Fruit fly (Drosophila melanogaster) whole organism, embryonic: Measurements from ENCODE around the gene egh.

ENCODE experiments used
- Antp ChIP-seq: fragments of 200-800 bp; sonication (Bioruptor generic); optimal IDR thresholded peaks from 3 replicates; lab custom pipeline; 2016; ENCODE audit warnings: missing biosample characterization, missing genetic modification characterization
- Bdp1 ChIP-seq: fragments of 200-800 bp; sonication (Bioruptor generic); optimal IDR thresholded peaks from 3 replicates; lab custom pipeline; 2016; ENCODE audit warnings: missing biosample characterization, missing genetic modification characterization
- CG1024 ChIP-seq: fragments of 200-800 bp; sonication (Bioruptor generic); IDR thresholded peaks from 2 replicates; pipeline ENCODE4 v1.3.6; 2022; ENCODE audit warnings: missing biosample characterization, missing genetic modification characterization
- CG10979 ChIP-seq: fragments of 200-800 bp; sonication (Bioruptor generic); optimal IDR thresholded peaks from 2 replicates; lab custom pipeline; 2018; ENCODE audit warnings: missing biosample characterization, mild to moderate bottlenecking, missing genetic modification characterization, moderate library complexity
- CG11456 ChIP-seq: fragments of 200-800 bp; sonication (Bioruptor generic); IDR thresholded peaks from 3 replicates; pipeline ENCODE4 v1.3.6; 2022; ENCODE audit warnings: missing biosample characterization, missing genetic modification characterization
- CG1647 ChIP-seq: fragments of 200-800 bp; sonication (Bioruptor generic); optimal IDR thresholded peaks from 3 replicates; lab custom pipeline; 2016; ENCODE audit warnings: missing biosample characterization, missing genetic modification characterization
- CG2889 ChIP-seq: fragments of 200-800 bp; sonication (Bioruptor generic); IDR thresholded peaks from 3 replicates; pipeline ENCODE4 v1.3.6; 2022; ENCODE audit warnings: missing biosample characterization, missing genetic modification characterization
- CG3726 ChIP-seq: fragments of 200-800 bp; sonication (Bioruptor generic); IDR thresholded peaks from 3 replicates; pipeline ENCODE4, ENCODE4 v1.3.6; 2022; ENCODE audit warnings: missing biosample characterization, missing genetic modification characterization
- CG42726 ChIP-seq: fragments of 200-800 bp; sonication (Bioruptor generic); IDR thresholded peaks from 2 replicates; pipeline ENCODE4 v1.3.6; 2022; ENCODE audit warnings: missing biosample characterization, missing genetic modification characterization; ENCODE audit not compliant: partially characterized antibody
- CG4730 ChIP-seq: fragments of 200-800 bp; sonication (Bioruptor generic); IDR thresholded peaks from 2 replicates; pipeline ENCODE4 v1.3.6; 2022; ENCODE audit warnings: missing biosample characterization, missing genetic modification characterization
- CG5245 ChIP-seq: fragments of 200-800 bp; sonication (Bioruptor generic); optimal IDR thresholded peaks from 3 replicates; lab custom pipeline; 2016; ENCODE audit warnings: missing biosample characterization, missing genetic modification characterization
- CG6175 ChIP-seq: fragments of 200-800 bp; sonication (Bioruptor generic); IDR thresholded peaks from 3 replicates; pipeline ENCODE4 v1.3.6; 2022; ENCODE audit warnings: missing biosample characterization, missing genetic modification characterization
- CG6689 ChIP-seq: fragments of 200-800 bp; sonication (Bioruptor generic); IDR thresholded peaks from 2 replicates; pipeline ENCODE4 v1.3.6; 2022; ENCODE audit warnings: missing biosample characterization, missing genetic modification characterization
- CG7786 ChIP-seq: fragments of 200-800 bp; sonication (Bioruptor generic); optimal IDR thresholded peaks from 2 replicates; lab custom pipeline; 2016; ENCODE audit warnings: missing biosample characterization, missing genetic modification characterization
- CG8924 ChIP-seq: fragments of 200-800 bp; optimal IDR thresholded peaks from 3 replicates; lab custom pipeline; 2019; ENCODE audit warnings: missing biosample characterization, mild to moderate bottlenecking, missing genetic modification characterization, moderate library complexity
- CkIIα-i1 ChIP-seq: fragments of 200-800 bp; sonication (Bioruptor generic); IDR thresholded peaks from 2 replicates; pipeline ENCODE4 v1.3.6; 2022; ENCODE audit warnings: missing biosample characterization, missing genetic modification characterization
- D19B ChIP-seq: fragments of 200-800 bp; sonication (Bioruptor generic); optimal IDR thresholded peaks from 2 replicates; lab custom pipeline; 2017; ENCODE audit warnings: missing biosample characterization, mild to moderate bottlenecking, missing genetic modification characterization
- Dbx ChIP-seq: fragments of 200-800 bp; sonication (Bioruptor generic); IDR thresholded peaks from 3 replicates; pipeline ENCODE4 v1.3.6; 2022; ENCODE audit warnings: missing biosample characterization, missing genetic modification characterization
- Dip3 ChIP-seq: fragments of 200-800 bp; sonication (Bioruptor generic); optimal IDR thresholded peaks from 3 replicates; lab custom pipeline; 2016; ENCODE audit warnings: missing biosample characterization, missing genetic modification characterization
- HLH4C ChIP-seq: fragments of 200-800 bp; sonication (Bioruptor generic); IDR thresholded peaks from 3 replicates; pipeline ENCODE4 v1.3.6; 2022; ENCODE audit warnings: missing biosample characterization, missing genetic modification characterization; ENCODE audit not compliant: partially characterized antibody
- NK7.1 ChIP-seq: fragments of 200-800 bp; sonication (Bioruptor generic); optimal IDR thresholded peaks from 3 replicates; lab custom pipeline; 2016; ENCODE audit warnings: missing biosample characterization, missing genetic modification characterization
- Opbp ChIP-seq: fragments of 200-800 bp; sonication (Bioruptor generic); IDR thresholded peaks from 3 replicates; pipeline ENCODE4 v1.3.6; 2022; ENCODE audit warnings: missing biosample characterization, missing genetic modification characterization; ENCODE audit not compliant: partially characterized antibody
- Poxn ChIP-seq: fragments of 200-800 bp; sonication (Bioruptor generic); IDR thresholded peaks from 2 replicates; pipeline ENCODE4 v1.3.6; 2022; ENCODE audit warnings: missing biosample characterization, missing genetic modification characterization
- Rfx ChIP-seq: fragments of 200-800 bp; sonication (Bioruptor generic); IDR thresholded peaks from 2 replicates; pipeline ENCODE4 v1.3.6; 2022; ENCODE audit warnings: missing biosample characterization, missing genetic modification characterization
- Sin3A ChIP-seq: fragments of >200 bp; optimal IDR thresholded peaks from 2 replicates; lab custom pipeline; 2018
- Sry-β ChIP-seq: fragments of 200-800 bp; sonication (Bioruptor generic); optimal IDR thresholded peaks from 2 replicates; lab custom pipeline; 2018; ENCODE audit warnings: missing biosample characterization, mild to moderate bottlenecking, missing genetic modification characterization, moderate library complexity
- Sry-δ ChIP-seq: fragments of 200-800 bp; sonication (Bioruptor generic); optimal IDR thresholded peaks from 2 replicates; lab custom pipeline; 2016; ENCODE audit warnings: missing biosample characterization, missing genetic modification characterization
- Xbp1 ChIP-seq: fragments of 200-800 bp; sonication (Bioruptor generic); optimal IDR thresholded peaks from 3 replicates; lab custom pipeline; 2016; ENCODE audit warnings: missing biosample characterization, mild to moderate bottlenecking, missing genetic modification characterization
- ab ChIP-seq: fragments of 200-800 bp; sonication (Bioruptor generic); optimal IDR thresholded peaks from 2 replicates; lab custom pipeline; 2016; ENCODE audit warnings: missing biosample characterization, missing genetic modification characterization
- amos ChIP-seq: fragments of 200-800 bp; sonication (Bioruptor generic); IDR thresholded peaks from 2 replicates; pipeline ENCODE4 v1.3.6; 2022; ENCODE audit warnings: missing biosample characterization, missing genetic modification characterization; ENCODE audit not compliant: partially characterized antibody
- da ChIP-seq: fragments of 200-800 bp; sonication (Bioruptor generic); optimal IDR thresholded peaks from 2 replicates; lab custom pipeline; 2016; ENCODE audit warnings: missing biosample characterization, missing genetic modification characterization
- dimm ChIP-seq: fragments of 200-800 bp; sonication (Bioruptor generic); IDR thresholded peaks from 2 replicates; pipeline ENCODE4 v1.3.6; 2022; ENCODE audit warnings: missing biosample characterization, missing genetic modification characterization
- esg ChIP-seq: fragments of 200-800 bp; sonication (Bioruptor generic); conservative IDR thresholded peaks from 2 replicates; pipeline ENCODE4 v1.3.6; 2022; ENCODE audit warnings: missing biosample characterization, missing genetic modification characterization
- fd64A ChIP-seq: fragments of 200-800 bp; sonication (Bioruptor generic); optimal IDR thresholded peaks from 3 replicates; lab custom pipeline; 2018; ENCODE audit warnings: missing biosample characterization, mild to moderate bottlenecking, missing genetic modification characterization
- ftz-f1 ChIP-seq: fragments of 200-800 bp; sonication (Bioruptor generic); optimal IDR thresholded peaks from 2 replicates; lab custom pipeline; 2016; ENCODE audit warnings: missing biosample characterization, missing genetic modification characterization
- gce ChIP-seq: fragments of 200-800 bp; sonication (Bioruptor generic); IDR thresholded peaks from 3 replicates; pipeline ENCODE4 v1.3.6; 2022; ENCODE audit warnings: missing biosample characterization, missing genetic modification characterization
- gfzf ChIP-seq: fragments of 200-800 bp; sonication (Bioruptor generic); optimal IDR thresholded peaks from 2 replicates; lab custom pipeline; 2016; ENCODE audit warnings: missing biosample characterization, mild to moderate bottlenecking, missing genetic modification characterization, moderate library complexity
- gsb ChIP-seq: fragments of 200-800 bp; sonication (Bioruptor generic); IDR thresholded peaks from 2 replicates; pipeline ENCODE4 v1.3.6; 2022; ENCODE audit warnings: missing biosample characterization, missing genetic modification characterization
- ham ChIP-seq: fragments of 200-800 bp; sonication (Bioruptor generic); IDR thresholded peaks from 2 replicates; pipeline ENCODE4 v1.3.6; 2022; ENCODE audit warnings: missing biosample characterization, missing genetic modification characterization
- hbn ChIP-seq: fragments of 200-800 bp; sonication (Bioruptor generic); IDR thresholded peaks from 2 replicates; pipeline ENCODE4 v1.3.6; 2022; ENCODE audit warnings: missing biosample characterization, missing genetic modification characterization; ENCODE audit not compliant: partially characterized antibody
- kah ChIP-seq: fragments of 200-800 bp; sonication (Bioruptor generic); optimal IDR thresholded peaks from 2 replicates; lab custom pipeline; 2018; ENCODE audit warnings: missing biosample characterization, mild to moderate bottlenecking, missing genetic modification characterization
- mld ChIP-seq: fragments of 200-800 bp; sonication (Bioruptor generic); IDR thresholded peaks from 3 replicates; pipeline ENCODE4 v1.3.6; 2022; ENCODE audit warnings: missing biosample characterization, missing genetic modification characterization; ENCODE audit not compliant: partially characterized antibody
- nau ChIP-seq: fragments of 200-800 bp; sonication (Bioruptor generic); optimal IDR thresholded peaks from 3 replicates; lab custom pipeline; 2017; ENCODE audit warnings: missing biosample characterization, mild to moderate bottlenecking, missing genetic modification characterization, missing genetic modification reagents
- pb ChIP-seq: fragments of 200-800 bp; sonication (Bioruptor generic); optimal IDR thresholded peaks from 3 replicates; lab custom pipeline; 2016; ENCODE audit warnings: missing biosample characterization, missing genetic modification characterization
- pzg ChIP-seq: fragments of 200-800 bp; sonication (Bioruptor generic); optimal IDR thresholded peaks from 3 replicates; lab custom pipeline; 2018; ENCODE audit warnings: missing biosample characterization, mild to moderate bottlenecking, missing genetic modification characterization, moderate library complexity
- row ChIP-seq: fragments of 200-800 bp; sonication (Bioruptor generic); IDR thresholded peaks from 3 replicates; pipeline ENCODE4 v1.3.6; 2022; ENCODE audit warnings: missing biosample characterization, missing genetic modification characterization
- sug ChIP-seq: fragments of 200-800 bp; optimal IDR thresholded peaks from 2 replicates; lab custom pipeline; 2019; ENCODE audit warnings: missing biosample characterization, mild to moderate bottlenecking, missing genetic modification characterization, moderate library complexity
- unc-4 ChIP-seq: fragments of 200-800 bp; sonication (Bioruptor generic); IDR thresholded peaks from 2 replicates; pipeline ENCODE4 v1.3.6; 2022; ENCODE audit warnings: missing biosample characterization, missing genetic modification characterization; ENCODE audit not compliant: partially characterized antibody
- vnd ChIP-seq: fragments of 200-800 bp; sonication (Bioruptor generic); IDR thresholded peaks from 3 replicates; pipeline ENCODE4 v1.3.6; 2022; ENCODE audit warnings: missing biosample characterization, missing genetic modification characterization; ENCODE audit not compliant: partially characterized antibody
- yki ChIP-seq: fragments of >200 bp; optimal IDR thresholded peaks from 3 replicates; lab custom pipeline; 2018

The egh gene

DNA sequence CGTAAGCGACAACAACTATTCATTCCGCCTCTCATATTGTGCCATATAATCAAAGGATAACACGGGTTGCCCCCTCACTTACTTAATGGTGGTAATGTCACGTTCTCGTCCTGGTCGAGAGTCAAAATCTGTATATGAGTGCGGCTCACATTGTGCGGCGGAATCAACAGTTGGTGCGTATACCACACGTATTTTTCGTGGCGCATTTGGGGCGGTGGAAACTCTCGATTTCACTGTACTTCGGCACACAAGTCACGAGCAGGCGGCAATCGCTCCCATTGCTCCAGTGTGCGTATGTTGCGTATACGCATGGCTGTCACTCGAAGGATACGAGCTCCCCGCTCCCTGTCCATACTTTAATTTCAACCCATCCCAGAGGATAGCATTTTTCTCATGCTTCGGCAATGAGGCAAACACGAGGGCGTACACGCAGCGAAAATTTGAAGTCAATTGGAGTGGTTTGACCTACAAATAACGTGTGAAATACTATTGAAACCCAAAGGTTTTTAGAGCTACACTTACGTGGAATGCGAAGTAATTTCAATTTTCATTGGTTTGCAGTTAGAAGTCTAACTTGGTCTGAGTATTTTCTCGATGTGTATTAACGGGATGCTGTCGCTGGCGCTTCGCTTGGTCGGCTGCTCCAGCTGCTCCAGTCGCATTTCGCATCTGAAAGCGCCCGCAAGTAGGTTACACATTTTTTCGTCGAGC lies 6.4 kb upstream of the egh start (continued):
- TF ChIP-seq CG3726 (GFP tag; lab: Robert Waterston, UW), result peak; percentile 63; the same call in 1 of the 3 replicates
- TF ChIP-seq amos (GFP tag; lab: Robert Waterston, UW), result no peak
- peak; percentile 43 for TF ChIP-seq CG10979 (tag; lab: Kevin White, UChicago)
- TF ChIP-seq CG6689 (GFP tag; lab: Robert Waterston, UW), result peak; percentile 71
- TF ChIP-seq ab (GFP tag; lab: Kevin White, UChicago), result peak; percentile 56
- no peak for TF ChIP-seq mld (GFP tag; lab: Robert Waterston, UW)
- TF ChIP-seq pzg (GFP tag; lab: Kevin White, UChicago), result peak; percentile 13
- no peak for TF ChIP-seq Sin3A
- peak; percentile 91 for TF ChIP-seq Dbx (GFP tag; lab: Robert Waterston, UW)
- peak; percentile 79 for TF ChIP-seq CG11456 (GFP tag; lab: Robert Waterston, UW)
- no peak for TF ChIP-seq fd64A (GFP tag; lab: Kevin White, UChicago)
- TF ChIP-seq D19B (GFP tag; lab: Kevin White, UChicago), result peak; percentile 58
- TF ChIP-seq NK7.1, result peak; percentile 74
- no peak for TF ChIP-seq dimm (GFP tag; lab: Robert Waterston, UW)
- peak; percentile 76; the same call in 1 of the 3 replicates for TF ChIP-seq CG2889
- peak; percentile 45 for TF ChIP-seq Sry-δ (GFP tag; lab: Kevin White, UChicago)
- TF ChIP-seq unc-4 (GFP tag; lab: Robert Waterston, UW), result no peak
- peak; percentile 43; the same call in 1 of the 2 replicates for TF ChIP-seq ham
- peak; percentile 67 for TF ChIP-seq Bdp1
- TF ChIP-seq CG1647, result peak; percentile 65
- 0 out of 3 replicates have a peak, but pooled peaks have one; percentile 34 for TF ChIP-seq gce (GFP tag; lab: Robert Waterston, UW)
- TF ChIP-seq esg, result peak; percentile 79
- peak; percentile 48; the same call in 1 of the 2 replicates for TF ChIP-seq CG1024
- peak; percentile 87 for TF ChIP-seq Rfx (GFP tag; lab: Robert Waterston, UW)
- TF ChIP-seq CkIIα-i1 (GFP tag; lab: Robert Waterston, UW), result 0 out of 2 replicates have a peak, but pooled peaks have one; percentile 32
- no peak for TF ChIP-seq vnd
- no peak for TF ChIP-seq da (GFP tag; lab: Kevin White, UChicago)
- TF ChIP-seq CG7786 (GFP tag; lab: Kevin White, UChicago), result peak; percentile 85
- peak; percentile 65 for TF ChIP-seq nau (GFP tag; lab: Kevin White, UChicago)
- TF ChIP-seq Poxn (GFP tag; lab: Robert Waterston, UW), result peak; percentile 66
- no peak for TF ChIP-seq CG6175 (GFP tag; lab: Robert Waterston, UW)
- no peak for TF ChIP-seq ftz-f1 (GFP tag; lab: Kevin White, UChicago)
- TF ChIP-seq gsb (GFP tag; lab: Robert Waterston, UW), result 0 out of 2 replicates have a peak, but pooled peaks have one; percentile 41
- TF ChIP-seq Opbp (GFP tag; lab: Robert Waterston, UW), result no peak
- no peak for TF ChIP-seq gfzf
- TF ChIP-seq Sry-β (GFP tag; lab: Kevin White, UChicago), result no peak
- no peak for TF ChIP-seq yki (lab: Kevin White, UChicago)
- peak; percentile 75 for TF ChIP-seq Dip3
- TF ChIP-seq CG4730 (GFP tag; lab: Robert Waterston, UW), result peak; percentile 67
- TF ChIP-seq hbn (GFP tag; lab: Robert Waterston, UW), result no peak
- peak; percentile 29 for TF ChIP-seq sug (tag; lab: Kevin White, UChicago)
- no peak for TF ChIP-seq kah (GFP tag; lab: Kevin White, UChicago)
- TF ChIP-seq CG8924 (tag; lab: Kevin White, UChicago), result peak; percentile 68
- TF ChIP-seq HLH4C (GFP tag; lab: Robert Waterston, UW), result no peak
- TF ChIP-seq CG5245, result peak; percentile 48
- no peak for TF ChIP-seq CG42726 (GFP tag; lab: Robert Waterston, UW)
- peak; percentile 85 for TF ChIP-seq row (GFP tag; lab: Robert Waterston, UW)
- peak; percentile 77 for TF ChIP-seq Xbp1 (GFP tag; lab: Kevin White, UChicago)
- peak; percentile 67 for TF ChIP-seq pb (GFP tag; lab: Kevin White, UChicago)
- TF ChIP-seq Antp (GFP tag; lab: Kevin White, UChicago), result peak; percentile 84
